Fruit fly (Drosophila melanogaster) whole organism, embryonic: ENCODE measurements around the gene Alp4.

Experiments used
- Adf1 ChIP-seq: fragments of 200-800 bp; sonication (Bioruptor generic); IDR thresholded peaks from 2 replicates; pipeline ENCODE4 v1.3.6; 2022; ENCODE audit warnings: missing biosample characterization, missing genetic modification characterization
- Blimp-1 ChIP-seq: fragments of 200-800 bp; sonication (Bioruptor generic); optimal IDR thresholded peaks from 3 replicates; lab custom pipeline; 2018; ENCODE audit warnings: missing biosample characterization, missing genetic modification characterization, mild to moderate bottlenecking, moderate library complexity, missing genetic modification reagents
- CG10565 ChIP-seq: fragments of 200-800 bp; sonication (Bioruptor generic); optimal IDR thresholded peaks from 3 replicates; lab custom pipeline; 2016; ENCODE audit warnings: missing biosample characterization, mild to moderate bottlenecking, missing genetic modification characterization
- CG11085 ChIP-seq: fragments of 200-800 bp; sonication (Bioruptor generic); IDR thresholded peaks from 2 replicates; pipeline ENCODE4 v1.3.6; 2022; ENCODE audit warnings: missing biosample characterization, missing genetic modification characterization
- CG11456 ChIP-seq: fragments of 200-800 bp; sonication (Bioruptor generic); IDR thresholded peaks from 3 replicates; pipeline ENCODE4 v1.3.6; 2022; ENCODE audit warnings: missing biosample characterization, missing genetic modification characterization
- CG11560 ChIP-seq: fragments of 200-800 bp; sonication (Bioruptor generic); IDR thresholded peaks from 3 replicates; pipeline ENCODE4 v1.3.6; 2022; ENCODE audit warnings: missing biosample characterization, missing genetic modification characterization
- CG12299 ChIP-seq: fragments of 200-800 bp; sonication (Bioruptor generic); optimal IDR thresholded peaks from 2 replicates; lab custom pipeline; 2018; ENCODE audit warnings: missing biosample characterization, mild to moderate bottlenecking, missing genetic modification characterization
- CG1647 ChIP-seq: fragments of 200-800 bp; sonication (Bioruptor generic); optimal IDR thresholded peaks from 3 replicates; lab custom pipeline; 2016; ENCODE audit warnings: missing biosample characterization, missing genetic modification characterization
- CG16815 ChIP-seq: fragments of 200-800 bp; sonication (Bioruptor generic); optimal IDR thresholded peaks from 3 replicates; lab custom pipeline; 2017; ENCODE audit warnings: missing biosample characterization, mild to moderate bottlenecking, missing genetic modification characterization
- CG16863 ChIP-seq: fragments of 200-800 bp; sonication (Bioruptor generic); optimal IDR thresholded peaks from 3 replicates; lab custom pipeline; 2016; ENCODE audit warnings: missing biosample characterization, missing genetic modification characterization
- CG17612 ChIP-seq: fragments of 200-800 bp; sonication (Bioruptor generic); IDR thresholded peaks from 2 replicates; pipeline ENCODE4 v1.3.6; 2022; ENCODE audit warnings: missing biosample characterization, missing genetic modification characterization
- CG1792 ChIP-seq: fragments of 200-800 bp; sonication (Bioruptor generic); optimal IDR thresholded peaks from 2 replicates; lab custom pipeline; 2016; ENCODE audit warnings: missing biosample characterization, missing genetic modification characterization
- CG1832 ChIP-seq: fragments of 200-800 bp; sonication (Bioruptor generic); optimal IDR thresholded peaks from 2 replicates; lab custom pipeline; 2017; ENCODE audit warnings: missing biosample characterization, mild to moderate bottlenecking, missing genetic modification characterization, inconsistent platforms
- CG18619 ChIP-seq: fragments of 200-800 bp; sonication (Bioruptor generic); optimal IDR thresholded peaks from 3 replicates; lab custom pipeline; 2017; ENCODE audit warnings: missing biosample characterization, mild to moderate bottlenecking, missing genetic modification characterization
- CG3838 ChIP-seq: fragments of 200-800 bp; sonication (Bioruptor generic); optimal IDR thresholded peaks from 3 replicates; lab custom pipeline; 2016; ENCODE audit warnings: missing biosample characterization, missing genetic modification characterization
- CG43689 ChIP-seq: fragments of 200-800 bp; sonication (Bioruptor generic); IDR thresholded peaks from 2 replicates; pipeline ENCODE4 v1.3.6; 2022; ENCODE audit warnings: missing biosample characterization, missing genetic modification characterization
- CG4730 ChIP-seq: fragments of 200-800 bp; sonication (Bioruptor generic); IDR thresholded peaks from 2 replicates; pipeline ENCODE4 v1.3.6; 2022; ENCODE audit warnings: missing biosample characterization, missing genetic modification characterization
- CG6813 ChIP-seq: fragments of 200-800 bp; sonication (Bioruptor generic); optimal IDR thresholded peaks from 2 replicates; lab custom pipeline; 2017; ENCODE audit warnings: missing biosample characterization, missing genetic modification characterization, mild to moderate bottlenecking, moderate library complexity, missing genetic modification reagents
- CG7372 ChIP-seq: fragments of 200-800 bp; sonication (Bioruptor generic); IDR thresholded peaks from 2 replicates; pipeline ENCODE4 v1.3.6; 2022; ENCODE audit warnings: missing biosample characterization, missing genetic modification characterization
- CG7987 ChIP-seq: fragments of 200-800 bp; sonication (Bioruptor generic); optimal IDR thresholded peaks from 2 replicates; lab custom pipeline; 2018; ENCODE audit warnings: missing biosample characterization, mild to moderate bottlenecking, missing genetic modification characterization, moderate library complexity
- CG8359 ChIP-seq: fragments of 200-800 bp; sonication (Bioruptor generic); optimal IDR thresholded peaks from 2 replicates; lab custom pipeline; 2017; ENCODE audit warnings: missing biosample characterization, mild to moderate bottlenecking, missing genetic modification characterization, borderline replicate concordance
- CG9437 ChIP-seq: fragments of 200-800 bp; sonication (Bioruptor generic); optimal IDR thresholded peaks from 2 replicates; lab custom pipeline; 2018; ENCODE audit warnings: missing biosample characterization, mild to moderate bottlenecking, missing genetic modification characterization
- CG9609 ChIP-seq: fragments of 200-800 bp; sonication (Bioruptor generic); optimal IDR thresholded peaks from 3 replicates; lab custom pipeline; 2016; ENCODE audit warnings: missing biosample characterization, missing genetic modification characterization
- Dek ChIP-seq: fragments of 200-800 bp; sonication (Bioruptor generic); optimal IDR thresholded peaks from 3 replicates; lab custom pipeline; 2019; ENCODE audit warnings: missing biosample characterization, mild to moderate bottlenecking, missing genetic modification characterization, moderate library complexity
- E2f1 ChIP-seq: fragments of 200-800 bp; sonication (Bioruptor generic); IDR thresholded peaks from 2 replicates; pipeline ENCODE4 v1.3.6; 2022; ENCODE audit warnings: missing biosample characterization, missing genetic modification characterization
- Hr39 ChIP-seq: fragments of >200 bp; optimal IDR thresholded peaks from 2 replicates; lab custom pipeline; 2017
- Lhr ChIP-seq: fragments of 200-800 bp; sonication (Bioruptor generic); optimal IDR thresholded peaks from 3 replicates; lab custom pipeline; 2017; ENCODE audit warnings: mild to moderate bottlenecking, missing biosample characterization, missing genetic modification reagents, missing genetic modification characterization
- MESR4 ChIP-seq: fragments of 200-800 bp; sonication (Bioruptor generic); optimal IDR thresholded peaks from 2 replicates; lab custom pipeline; 2018; ENCODE audit warnings: missing biosample characterization, mild to moderate bottlenecking, missing genetic modification characterization, moderate library complexity
- Max ChIP-seq: fragments of 200-800 bp; sonication (Bioruptor generic); optimal IDR thresholded peaks from 2 replicates; lab custom pipeline; 2016; ENCODE audit warnings: missing biosample characterization, mild to moderate bottlenecking, missing genetic modification characterization
- NC2α ChIP-seq: fragments of 200-800 bp; sonication (Bioruptor generic); optimal IDR thresholded peaks from 2 replicates; lab custom pipeline; 2016; ENCODE audit warnings: missing biosample characterization, missing genetic modification characterization
- NC2β ChIP-seq: fragments of 200-800 bp; sonication (Bioruptor generic); optimal IDR thresholded peaks from 2 replicates; lab custom pipeline; 2016; ENCODE audit warnings: missing biosample characterization, missing genetic modification characterization
- NK7.1 ChIP-seq: fragments of 200-800 bp; sonication (Bioruptor generic); optimal IDR thresholded peaks from 3 replicates; lab custom pipeline; 2016; ENCODE audit warnings: missing biosample characterization, missing genetic modification characterization
- Oaz ChIP-seq: fragments of 200-800 bp; sonication (Bioruptor generic); IDR thresholded peaks from 2 replicates; pipeline ENCODE4 v1.3.6; 2022; ENCODE audit warnings: missing biosample characterization, missing genetic modification characterization
- Ptx1 ChIP-seq: fragments of 200-800 bp; sonication (Bioruptor generic); IDR thresholded peaks from 2 replicates; pipeline ENCODE4 v1.3.6; 2022; ENCODE audit warnings: missing biosample characterization, missing genetic modification characterization
- Usf ChIP-seq: fragments of 200-800 bp; sonication (Bioruptor generic); optimal IDR thresholded peaks from 2 replicates; lab custom pipeline; 2017; ENCODE audit warnings: missing genotype, missing biosample characterization, missing genetic modification characterization
- ash1 ChIP-seq: fragments of 200-800 bp; sonication (Bioruptor generic); optimal IDR thresholded peaks from 2 replicates; lab custom pipeline; 2018; ENCODE audit warnings: missing biosample characterization, mild to moderate bottlenecking, missing genetic modification characterization
- ato ChIP-seq: fragments of 200-800 bp; sonication (Bioruptor generic); IDR thresholded peaks from 2 replicates; pipeline ENCODE4 v1.3.6; 2022; ENCODE audit warnings: missing biosample characterization, missing genetic modification characterization; ENCODE audit not compliant: partially characterized antibody
- btn ChIP-seq: fragments of 200-800 bp; sonication (Bioruptor generic); optimal IDR thresholded peaks from 2 replicates; lab custom pipeline; 2016; ENCODE audit warnings: missing biosample characterization, missing genetic modification characterization
- cad ChIP-seq: fragments of >200 bp; optimal IDR thresholded peaks from 2 replicates; lab custom pipeline; 2017; ENCODE audit warnings: missing biosample characterization, missing genetic modification characterization
- chm ChIP-seq: fragments of 200-800 bp; sonication (Bioruptor generic); IDR thresholded peaks from 2 replicates; pipeline ENCODE4 v1.3.6; 2022; ENCODE audit warnings: missing biosample characterization, missing genetic modification characterization
- crp ChIP-seq, 2 experiments: fragments of 200-800 bp; sonication (Bioruptor generic); optimal IDR thresholded peaks; 2 replicates in 1 of 2; 3 replicates in 1 of 2; lab custom pipeline; 2017; ENCODE audit warnings: missing biosample characterization in 2 of 2, missing genetic modification characterization in 2 of 2, mild to moderate bottlenecking in 1 of 2, moderate library complexity in 1 of 2
- her ChIP-seq: fragments of 200-800 bp; sonication (Bioruptor generic); optimal IDR thresholded peaks from 2 replicates; lab custom pipeline; 2016; ENCODE audit warnings: missing biosample characterization, missing genetic modification characterization
- knrl ChIP-seq: fragments of 200-800 bp; sonication (Bioruptor generic); IDR thresholded peaks from 3 replicates; pipeline ENCODE4 v1.3.6; 2022; ENCODE audit warnings: missing biosample characterization, missing genetic modification characterization; ENCODE audit not compliant: partially characterized antibody
- lola ChIP-seq, 3 experiments: fragments of >200 bp in 2 of 3; fragments of 200-800 bp in 1 of 3; sonication (Bioruptor generic) in 1 of 3; optimal IDR thresholded peaks; 2 replicates each; lab custom pipeline; 2017 to 2019; ENCODE audit warnings: missing biosample characterization in 3 of 3, missing genetic modification characterization in 3 of 3, mild to moderate bottlenecking in 1 of 3, moderate library complexity in 1 of 3
- nerfin-2 ChIP-seq: fragments of 200-800 bp; sonication (Bioruptor generic); IDR thresholded peaks from 2 replicates; pipeline ENCODE4 v1.3.6; 2022; ENCODE audit warnings: missing biosample characterization, missing genetic modification characterization; ENCODE audit not compliant: partially characterized antibody
- ro ChIP-seq: fragments of 200-800 bp; sonication (Bioruptor generic); IDR thresholded peaks from 2 replicates; pipeline ENCODE4 v1.3.6; 2022; ENCODE audit warnings: missing biosample characterization, missing genetic modification characterization
- seq ChIP-seq: fragments of 200-800 bp; sonication (Bioruptor generic); IDR thresholded peaks from 2 replicates; pipeline ENCODE4 v1.3.6; 2022; ENCODE audit warnings: missing biosample characterization, missing genetic modification characterization
- wor ChIP-seq: fragments of 200-800 bp; sonication (Bioruptor generic); IDR thresholded peaks from 2 replicates; pipeline ENCODE4 v1.3.6; 2022; ENCODE audit warnings: missing biosample characterization, missing genetic modification characterization

The Alp4 gene

DNA sequence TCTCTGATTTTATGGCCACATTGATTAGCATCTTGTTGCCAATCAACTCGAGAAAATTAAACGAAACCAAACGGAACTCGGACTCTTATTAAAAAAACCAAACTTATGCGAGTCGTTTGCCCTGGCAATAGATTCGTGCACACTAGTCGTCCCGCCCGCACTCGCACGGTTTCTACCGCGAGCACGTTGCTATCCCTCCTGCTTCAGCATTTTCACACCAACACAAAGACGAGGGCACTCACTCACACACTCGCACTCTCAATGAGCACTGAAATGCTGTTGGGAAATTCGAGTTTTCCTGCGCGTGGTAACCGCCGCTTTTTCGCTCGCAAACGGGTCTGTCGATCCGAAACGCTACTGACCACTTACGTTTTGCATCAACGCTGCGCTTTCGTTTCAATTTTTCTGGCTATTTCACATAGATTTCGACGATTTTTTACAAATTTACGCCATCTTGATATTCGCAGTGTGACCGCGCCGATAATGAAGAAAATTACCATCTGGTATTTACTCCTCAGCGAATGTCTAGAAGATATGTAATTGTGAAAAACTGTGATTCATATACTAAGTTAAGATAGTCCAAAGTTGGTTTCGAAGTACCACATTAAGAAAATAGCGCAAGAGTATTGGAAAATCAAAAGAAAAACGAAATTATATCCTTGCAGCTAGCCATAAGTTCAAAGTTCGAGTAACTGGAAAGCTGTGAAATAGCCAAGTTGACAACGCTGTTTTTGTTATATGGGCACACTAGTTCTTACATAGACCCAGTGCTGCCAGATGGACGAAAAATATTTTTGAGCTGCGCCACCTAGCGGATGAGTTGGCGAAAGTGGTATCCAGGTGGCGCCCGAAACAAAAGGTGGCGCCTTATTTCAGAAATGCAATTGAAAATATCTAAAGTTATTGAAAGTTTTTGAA is 12.2 kb downstream of the Alp4 start, which contains the start of gene dco (continued):
- TF ChIP-seq Ptx1 (GFP tag; lab: Robert Waterston, UW): peak; percentile 92
- TF ChIP-seq Adf1 (GFP tag; lab: Robert Waterston, UW): no peak
- peak; percentile 75 for TF ChIP-seq CG9609 (GFP tag; lab: Kevin White, UChicago)
- TF ChIP-seq chm (GFP tag; lab: Robert Waterston, UW): peak; percentile 69
- TF ChIP-seq her (GFP tag; lab: Kevin White, UChicago): peak; percentile 29
- peak; percentile 82 for TF ChIP-seq CG11085 (GFP tag; lab: Robert Waterston, UW)
- peak; percentile 69 for TF ChIP-seq CG1647 (GFP tag; lab: Kevin White, UChicago)
- 0 out of 2 replicates have a peak, but pooled peaks have one; percentile 27 for TF ChIP-seq nerfin-2 (GFP tag; lab: Robert Waterston, UW)
- TF ChIP-seq knrl: peak; percentile 22; the same call in 1 of the 3 replicates
- TF ChIP-seq Max (GFP tag; lab: Kevin White, UChicago): peak; percentile 41
- peak; percentile 53 for TF ChIP-seq Dek (tag; lab: Kevin White, UChicago)
- TF ChIP-seq wor (GFP tag; lab: Robert Waterston, UW): peak; percentile 50; the same call in 1 of the 2 replicates
- peak; percentile 26 for TF ChIP-seq NC2α
- TF ChIP-seq cad (GFP tag; lab: Kevin White, UChicago): no peak
- TF ChIP-seq crp (GFP tag; optimal IDR thresholded peaks at IDR 0.05; lab: Kevin White, UChicago): peak in 1 of 2 experiments; percentile 14
- TF ChIP-seq CG18619 (GFP tag; lab: Kevin White, UChicago): peak; percentile 56
- peak; percentile 67 for TF ChIP-seq Usf (GFP tag; lab: Kevin White, UChicago)
- peak; percentile 81 for TF ChIP-seq CG7987 (GFP tag; lab: Kevin White, UChicago)
- TF ChIP-seq btn: peak; percentile 39
- TF ChIP-seq CG4730: peak; percentile 76
- peak; percentile 30 for TF ChIP-seq CG1792 (GFP tag; lab: Kevin White, UChicago)
- TF ChIP-seq CG7372 (GFP tag; lab: Robert Waterston, UW): peak; percentile 27; the same call in 1 of the 2 replicates
- 0 out of 2 replicates have a peak, but pooled peaks have one; percentile 15 for TF ChIP-seq Oaz
- no peak for TF ChIP-seq CG12299 (tag; lab: Kevin White, UChicago)
- TF ChIP-seq CG16863 (GFP tag; lab: Kevin White, UChicago): peak; percentile 71
- peak; percentile 49 for TF ChIP-seq ash1 (GFP tag; lab: Kevin White, UChicago)
- peak; percentile 74 for TF ChIP-seq CG16815
- peak; percentile 79 for TF ChIP-seq E2f1 (GFP tag; lab: Robert Waterston, UW)
- peak; percentile 99 for TF ChIP-seq CG11456 (GFP tag; lab: Robert Waterston, UW)
- peak; percentile 46 for TF ChIP-seq NC2β (GFP tag; lab: Kevin White, UChicago)
- TF ChIP-seq CG11560 (tag; lab: Robert Waterston, UW): peak; percentile 83
- peak; percentile 90 for TF ChIP-seq CG1832 (GFP tag; lab: Kevin White, UChicago)
- no peak for TF ChIP-seq CG43689 (GFP tag; lab: Robert Waterston, UW)
- TF ChIP-seq ato (GFP tag; lab: Robert Waterston, UW): 0 out of 2 replicates have a peak, but pooled peaks have one; percentile 10
- TF ChIP-seq CG3838 (GFP tag; lab: Kevin White, UChicago): no peak
- TF ChIP-seq CG10565 (GFP tag; lab: Kevin White, UChicago): peak; percentile 48
- peak; percentile 16 for TF ChIP-seq CG6813
- TF ChIP-seq CG17612 (GFP tag; lab: Robert Waterston, UW): peak; percentile 70
- TF ChIP-seq CG8359: no peak
- TF ChIP-seq Lhr (GFP tag; lab: Kevin White, UChicago): peak; percentile 95
- peak in 1 of 3 experiments; percentile 1 for TF ChIP-seq lola (GFP tag; optimal IDR thresholded peaks at IDR 0.05; lab: Kevin White, UChicago)
- TF ChIP-seq Blimp-1: peak; percentile 59
- no peak for TF ChIP-seq Hr39 (lab: Kevin White, UChicago)
- peak; percentile 97 for TF ChIP-seq MESR4 (GFP tag; lab: Kevin White, UChicago)
- TF ChIP-seq ro (GFP tag; lab: Robert Waterston, UW): peak; percentile 49; the same call in 1 of the 2 replicates
- peak; percentile 30 for TF ChIP-seq NK7.1 (GFP tag; lab: Kevin White, UChicago)
- TF ChIP-seq CG9437: no peak
- TF ChIP-seq seq (GFP tag; lab: Robert Waterston, UW): no peak
